Worm (Caenorhabditis elegans) whole organism, L4 larva: ENCODE data around the gene vms-1.

Source experiments
- ceh-32 ChIP-seq: sonication (generic microtip); optimal IDR thresholded peaks from 2 replicates; lab custom pipeline; 2016; ENCODE audit warnings: mild to moderate bottlenecking, missing genetic modification characterization, missing compliant biosample characterization; ENCODE audit not compliant: poor library complexity
- ceh-44 ChIP-seq: fragments of 200-800 bp; sonication (Bioruptor generic); IDR thresholded peaks from 2 replicates; pipeline ENCODE4 v1.3.6; 2022; ENCODE audit warnings: missing genetic modification reagents, missing genetic modification characterization, missing compliant biosample characterization
- duxl-1 ChIP-seq: sonication (generic microtip); optimal IDR thresholded peaks from 2 replicates; lab custom pipeline; 2016; ENCODE audit warnings: mild to moderate bottlenecking, missing genetic modification characterization, moderate library complexity, missing compliant biosample characterization; ENCODE audit not compliant: poor library complexity
- nhr-77 ChIP-seq: fragments of 150-350 bp; optimal IDR thresholded peaks from 2 replicates; lab custom pipeline; 2014; ENCODE audit warnings: missing biosample characterization, missing genetic modification characterization
- snpc-1.2 ChIP-seq: fragments of 200-800 bp; sonication (Bioruptor generic); IDR thresholded peaks from 2 replicates; pipeline ENCODE4 v1.3.6; 2022; ENCODE audit warnings: missing genetic modification reagents, missing genetic modification characterization, missing compliant biosample characterization
- unc-39 ChIP-seq: sonication (generic microtip); optimal IDR thresholded peaks from 2 replicates; lab custom pipeline; 2017; ENCODE audit warnings: missing biosample characterization, missing genetic modification characterization

- no peak for TF ChIP-seq ceh-44
- TF ChIP-seq ceh-32 (tag; lab: Kevin White, UChicago): no peak
- TF ChIP-seq unc-39: no peak
- no peak for TF ChIP-seq duxl-1 (tag; lab: Kevin White, UChicago)
- TF ChIP-seq nhr-77 (tag; lab: Kevin White, UChicago): no peak
- TF ChIP-seq snpc-1.2 (GFP tag; lab: Robert Waterston, UW): no peak
These were observed 21.3 kb upstream of the vms-1 start, which contains the start of gene pros-1 for ce11 chrIII:8066989-8067388.
